Fruit fly (Drosophila melanogaster): ENCODE data around the gene CG43317.

Gene CG43317

dm6 chr3R:15834375-15835031 is at the start of gene CG43317, which contains the start of gene Arpc3A:
Gene CG43317 (minus strand): TSS chr3R:15834425.
Gene Arpc3A (plus strand): TSS chr3R:15834648.
- no peak for TF ChIP-seq CG17806 (tag; optimal IDR thresholded peaks at IDR 0.05)
- no peak for TF ChIP-seq CG8301 (tag; optimal IDR thresholded peaks at IDR 0.05)
- no peak for TF ChIP-seq D1 (tag; optimal IDR thresholded peaks at IDR 0.05)
- TF ChIP-seq CG4496 (GFP tag; IDR thresholded peaks at IDR 0.05) = no peak
- no peak for TF ChIP-seq CG13204 (GFP tag; optimal IDR thresholded peaks at IDR 0.05)
- TF ChIP-seq fd96Ca (GFP tag; IDR thresholded peaks at IDR 0.05) = no peak
- TF ChIP-seq gl (tag; optimal IDR thresholded peaks at IDR 0.05) = no peak
- TF ChIP-seq CG9948 (tag; optimal IDR thresholded peaks at IDR 0.05) = no peak
- no peak for TF ChIP-seq CG10348 (GFP tag; IDR thresholded peaks at IDR 0.05)
- TF ChIP-seq CG15710 (tag; optimal IDR thresholded peaks at IDR 0.05) = no peak
- no peak for TF ChIP-seq CG34367 (tag; optimal IDR thresholded peaks at IDR 0.05)

dm6 chr3R:15875611-15876010 is 41.4 kb upstream of the CG43317 start, which contains the start of gene CG31183:
Gene CG31183 (minus strand): TSS chr3R:15875939.
- TF ChIP-seq Ets98B (GFP tag; IDR thresholded peaks at IDR 0.05) (no peak), CG32121 (GFP tag; IDR thresholded peaks at IDR 0.05) (no peak), CG10348 (GFP tag; IDR thresholded peaks at IDR 0.05) (no peak), CG13204 (GFP tag; optimal IDR thresholded peaks at IDR 0.05) (no peak), fd96Ca (GFP tag; IDR thresholded peaks at IDR 0.05) (no peak), CG9948 (tag; optimal IDR thresholded peaks at IDR 0.05) (no peak), CG4496 (GFP tag; IDR thresholded peaks at IDR 0.05) (no peak; the same call in 1 of the 3 replicates), CG12605 (GFP tag; IDR thresholded peaks at IDR 0.05) (no peak), Pif1A (GFP tag; optimal IDR thresholded peaks at IDR 0.05) (no peak), CG34367 (tag; optimal IDR thresholded peaks at IDR 0.05) (no peak), CG15710 (tag; optimal IDR thresholded peaks at IDR 0.05) (no peak), rn (GFP tag; IDR thresholded peaks at IDR 0.05) (no peak), Pif1B (GFP tag; optimal IDR thresholded peaks at IDR 0.05) (no peak)

- TF ChIP-seq Pif1A (GFP tag; optimal IDR thresholded peaks at IDR 0.05) (no peak), Ets98B (GFP tag; IDR thresholded peaks at IDR 0.05) (no peak), Pif1B (GFP tag; optimal IDR thresholded peaks at IDR 0.05) (no peak), CG34367 (tag; optimal IDR thresholded peaks at IDR 0.05) (no peak), D1 (tag; optimal IDR thresholded peaks at IDR 0.05) (no peak), rn (GFP tag; IDR thresholded peaks at IDR 0.05) (no peak), fd96Ca (GFP tag; IDR thresholded peaks at IDR 0.05) (no peak), CG8301 (tag; optimal IDR thresholded peaks at IDR 0.05) (no peak), EcR (GFP tag; optimal IDR thresholded peaks at IDR 0.05) (no peak), CG12605 (GFP tag; IDR thresholded peaks at IDR 0.05) (no peak), CG10348 (GFP tag; IDR thresholded peaks at IDR 0.05) (no peak), CG32121 (GFP tag; IDR thresholded peaks at IDR 0.05) (no peak), CG9948 (tag; optimal IDR thresholded peaks at IDR 0.05) (no peak), CG14655 (GFP tag; optimal IDR thresholded peaks at IDR 0.05) (no peak)
Observed at dm6 chr3R:15872829-15873440, 38.7 kb upstream of the CG43317 start.

dm6 chr3R:15859896-15860295 is 25.7 kb upstream of the CG43317 start, which contains the start of gene CG9632:
Gene CG9632 (plus strand): TSS chr3R:15860196.
- TF ChIP-seq EcR (GFP tag; optimal IDR thresholded peaks at IDR 0.05) (no peak), CG34367 (tag; optimal IDR thresholded peaks at IDR 0.05) (no peak), CG12605 (GFP tag; IDR thresholded peaks at IDR 0.05) (no peak), Snoo (tag; optimal IDR thresholded peaks at IDR 0.05) (no peak), Pif1A (GFP tag; optimal IDR thresholded peaks at IDR 0.05) (no peak), CG17806 (tag; optimal IDR thresholded peaks at IDR 0.05) (no peak), CG10348 (GFP tag; IDR thresholded peaks at IDR 0.05) (no peak), CG8159 (tag; optimal IDR thresholded peaks at IDR 0.05) (no peak), CG13204 (GFP tag; optimal IDR thresholded peaks at IDR 0.05) (no peak), CG14655 (GFP tag; optimal IDR thresholded peaks at IDR 0.05) (no peak), Ets98B (GFP tag; IDR thresholded peaks at IDR 0.05) (no peak), Pif1B (GFP tag; optimal IDR thresholded peaks at IDR 0.05) (no peak), CG9948 (tag; optimal IDR thresholded peaks at IDR 0.05) (no peak), CG4496 (GFP tag; IDR thresholded peaks at IDR 0.05) (no peak)

- no peak for TF ChIP-seq fd96Ca (GFP tag; IDR thresholded peaks at IDR 0.05)
- TF ChIP-seq CG32121 (GFP tag; IDR thresholded peaks at IDR 0.05) = no peak
- no peak for TF ChIP-seq CG8159 (tag; optimal IDR thresholded peaks at IDR 0.05)
- no peak for TF ChIP-seq CG15710 (tag; optimal IDR thresholded peaks at IDR 0.05)
- TF ChIP-seq CG17806 (tag; optimal IDR thresholded peaks at IDR 0.05) = no peak
- no peak for TF ChIP-seq CG13204 (GFP tag; optimal IDR thresholded peaks at IDR 0.05)
- TF ChIP-seq CG10348 (GFP tag; IDR thresholded peaks at IDR 0.05) = no peak
- TF ChIP-seq CG4496 (GFP tag; IDR thresholded peaks at IDR 0.05) = no peak
- no peak for TF ChIP-seq Pif1B (GFP tag; optimal IDR thresholded peaks at IDR 0.05)
- no peak for TF ChIP-seq CG8301 (tag; optimal IDR thresholded peaks at IDR 0.05)
Observed at dm6 chr3R:15857189-15857767, 23.1 kb upstream of the CG43317 start, which contains the start of gene Hmt-1. Gene Hmt-1 (minus strand): TSS chr3R:15857470.

- TF ChIP-seq Pif1B (GFP tag; optimal IDR thresholded peaks at IDR 0.05) (no peak), EcR (GFP tag; optimal IDR thresholded peaks at IDR 0.05) (peak; percentile 27)
Observed at dm6 chr3R:15853347-15853746, 19.1 kb upstream of the CG43317 start, which contains the start of gene cv-d. Gene cv-d (minus strand): TSS chr3R:15853581.

Data from whole organism, pupa.